Fruit fly (Drosophila melanogaster) Kc167 (cell line): ENCODE measurements around the gene CG43085.

Experiments
- h ChIP-seq: fragments of >200 bp; optimal IDR thresholded peaks from 3 replicates; lab custom pipeline; 2018; ENCODE audit warnings: missing external identifiers
- insv ChIP-seq: fragments of >200 bp; optimal IDR thresholded peaks from 3 replicates; lab custom pipeline; 2018; ENCODE audit warnings: missing external identifiers

DNA sequence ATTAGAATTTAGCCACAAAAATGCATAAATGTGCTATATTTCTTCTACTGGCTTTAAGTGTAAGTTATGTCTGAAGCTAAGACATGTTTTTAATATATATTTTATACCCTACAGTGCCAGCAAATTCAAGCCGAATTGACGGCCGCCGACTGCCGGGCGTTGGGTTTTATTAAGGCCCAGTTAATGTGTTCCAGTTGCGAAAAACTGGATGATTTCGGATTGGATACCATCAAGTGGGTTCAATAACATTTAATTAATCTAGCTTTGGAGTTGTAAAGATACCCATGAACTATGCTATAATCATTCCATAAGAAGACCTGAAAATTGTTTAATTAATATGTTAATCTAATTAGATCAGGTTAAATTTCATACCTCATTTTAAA, 8.1 kb upstream of the CG43085 start:
- no peak for TF ChIP-seq insv
- TF ChIP-seq h (lab: Kevin White, UChicago) = no peak
